Fruit fly (Drosophila melanogaster) whole organism, embryonic: Measurements from ENCODE around the gene trem.

Experiments
- Antp ChIP-seq: fragments of 200-800 bp; sonication (Bioruptor generic); optimal IDR thresholded peaks from 3 replicates; lab custom pipeline; 2016; ENCODE audit warnings: missing biosample characterization, missing genetic modification characterization
- CG10959 ChIP-seq: fragments of 200-800 bp; sonication (Bioruptor generic); IDR thresholded peaks from 2 replicates; pipeline ENCODE4 v1.3.6; 2022; ENCODE audit warnings: missing biosample characterization, missing genetic modification characterization
- CG13123 ChIP-seq: fragments of 200-800 bp; sonication (Bioruptor generic); optimal IDR thresholded peaks from 2 replicates; lab custom pipeline; 2016; ENCODE audit warnings: missing biosample characterization, missing genetic modification characterization
- CG13296 ChIP-seq: fragments of 200-800 bp; sonication (Bioruptor generic); optimal IDR thresholded peaks from 3 replicates; lab custom pipeline; 2018; ENCODE audit warnings: missing biosample characterization, mild to moderate bottlenecking, missing genetic modification characterization
- CG14441 ChIP-seq: fragments of 200-800 bp; sonication (Bioruptor generic); IDR thresholded peaks from 2 replicates; pipeline ENCODE4 v1.3.6; 2022; ENCODE audit warnings: missing biosample characterization, missing genetic modification characterization
- CG14965 ChIP-seq: fragments of 200-800 bp; sonication (Bioruptor generic); optimal IDR thresholded peaks from 2 replicates; lab custom pipeline; 2016; ENCODE audit warnings: missing biosample characterization, missing genetic modification characterization, borderline replicate concordance
- CG15011 ChIP-seq: fragments of 200-800 bp; sonication (Bioruptor generic); optimal IDR thresholded peaks from 3 replicates; lab custom pipeline; 2018; ENCODE audit warnings: missing biosample characterization, mild to moderate bottlenecking, missing genetic modification characterization
- CG15073 ChIP-seq: fragments of 200-800 bp; sonication (Bioruptor generic); optimal IDR thresholded peaks from 2 replicates; lab custom pipeline; 2016; ENCODE audit warnings: missing biosample characterization, missing genetic modification characterization
- CG1529 ChIP-seq: fragments of 200-800 bp; sonication (Bioruptor generic); optimal IDR thresholded peaks from 3 replicates; lab custom pipeline; 2018; ENCODE audit warnings: missing biosample characterization, missing genetic modification characterization
- CG1647 ChIP-seq: fragments of 200-800 bp; sonication (Bioruptor generic); optimal IDR thresholded peaks from 3 replicates; lab custom pipeline; 2016; ENCODE audit warnings: missing biosample characterization, missing genetic modification characterization
- CG17802 ChIP-seq: fragments of 200-800 bp; sonication (Bioruptor generic); optimal IDR thresholded peaks from 2 replicates; lab custom pipeline; 2018; ENCODE audit warnings: missing biosample characterization, mild to moderate bottlenecking, missing genetic modification characterization, moderate library complexity
- CG30431 ChIP-seq: fragments of 200-800 bp; sonication (Bioruptor generic); optimal IDR thresholded peaks from 2 replicates; lab custom pipeline; 2017; ENCODE audit warnings: missing biosample characterization, missing genetic modification characterization
- CG3281 ChIP-seq: fragments of 200-800 bp; sonication (Bioruptor generic); optimal IDR thresholded peaks from 3 replicates; lab custom pipeline; 2017; ENCODE audit warnings: missing biosample characterization, mild to moderate bottlenecking, missing genetic modification characterization
- CG33557 ChIP-seq: fragments of 200-800 bp; sonication (Bioruptor generic); optimal IDR thresholded peaks from 2 replicates; lab custom pipeline; 2019; ENCODE audit warnings: missing biosample characterization, mild to moderate bottlenecking, missing genetic modification characterization, moderate library complexity
- CG6854 ChIP-seq: fragments of 200-800 bp; sonication (Bioruptor generic); optimal IDR thresholded peaks from 3 replicates; lab custom pipeline; 2017; ENCODE audit warnings: missing biosample characterization, mild to moderate bottlenecking, missing genetic modification characterization
- CG7556 ChIP-seq: fragments of 200-800 bp; sonication (Bioruptor generic); optimal IDR thresholded peaks from 2 replicates; lab custom pipeline; 2017; ENCODE audit warnings: missing biosample characterization, mild to moderate bottlenecking, missing genetic modification characterization
- CG7745 ChIP-seq: fragments of 200-800 bp; sonication (Bioruptor generic); optimal IDR thresholded peaks from 2 replicates; lab custom pipeline; 2018; ENCODE audit warnings: missing biosample characterization, mild to moderate bottlenecking, missing genetic modification characterization, moderate library complexity
- CG8359 ChIP-seq: fragments of 200-800 bp; sonication (Bioruptor generic); optimal IDR thresholded peaks from 2 replicates; lab custom pipeline; 2017; ENCODE audit warnings: missing biosample characterization, mild to moderate bottlenecking, missing genetic modification characterization, borderline replicate concordance
- CG8478 ChIP-seq: fragments of >200 bp; optimal IDR thresholded peaks from 2 replicates; lab custom pipeline; 2018
- CG9609 ChIP-seq: fragments of 200-800 bp; sonication (Bioruptor generic); optimal IDR thresholded peaks from 3 replicates; lab custom pipeline; 2016; ENCODE audit warnings: missing biosample characterization, missing genetic modification characterization
- CG9876 ChIP-seq: fragments of 200-800 bp; sonication (Bioruptor generic); optimal IDR thresholded peaks from 2 replicates; lab custom pipeline; 2016; ENCODE audit warnings: missing biosample characterization, missing genetic modification characterization
- Camta ChIP-seq: fragments of 200-800 bp; sonication (Bioruptor generic); optimal IDR thresholded peaks from 2 replicates; lab custom pipeline; 2016; ENCODE audit warnings: missing biosample characterization, missing genetic modification characterization
- Dip2 ChIP-seq: fragments of 200-800 bp; sonication (Bioruptor generic); IDR thresholded peaks from 2 replicates; pipeline ENCODE4 v1.3.6; 2022; ENCODE audit warnings: missing biosample characterization, missing genetic modification characterization
- Dref ChIP-seq: fragments of 200-800 bp; sonication (Bioruptor generic); IDR thresholded peaks from 2 replicates; pipeline ENCODE4 v1.3.6; 2022; ENCODE audit warnings: missing biosample characterization, missing genetic modification characterization
- Drgx ChIP-seq: fragments of 200-800 bp; sonication (Bioruptor generic); IDR thresholded peaks from 2 replicates; pipeline ENCODE4 v1.3.6; 2022; ENCODE audit warnings: missing biosample characterization, missing genetic modification characterization
- Ets65A ChIP-seq: fragments of 200-800 bp; sonication (Bioruptor generic); peaks from one replicate; lab custom pipeline; 2016; ENCODE audit warnings: missing biosample characterization, missing genetic modification characterization
- HmgZ ChIP-seq: fragments of 200-800 bp; sonication (Bioruptor generic); optimal IDR thresholded peaks from 2 replicates; lab custom pipeline; 2018; ENCODE audit warnings: missing biosample characterization, mild to moderate bottlenecking, missing genetic modification characterization
- Hr51 ChIP-seq, 2 experiments: fragments of 200-800 bp; sonication (Bioruptor generic); optimal IDR thresholded peaks; 2 replicates in 1 of 2; 3 replicates in 1 of 2; lab custom pipeline; 2016 to 2018; ENCODE audit warnings: missing biosample characterization in 2 of 2, missing genetic modification characterization in 2 of 2, mild to moderate bottlenecking in 1 of 2, moderate library complexity in 1 of 2
- Oli ChIP-seq: fragments of 200-800 bp; sonication (Bioruptor generic); optimal IDR thresholded peaks from 2 replicates; lab custom pipeline; 2018; ENCODE audit warnings: missing biosample characterization, mild to moderate bottlenecking, missing genetic modification characterization, moderate library complexity
- Optix ChIP-seq: fragments of 200-800 bp; sonication (Bioruptor generic); IDR thresholded peaks from 3 replicates; pipeline ENCODE4 v1.3.6; 2022; ENCODE audit warnings: missing biosample characterization, missing genetic modification characterization
- Sin3A ChIP-seq: fragments of >200 bp; optimal IDR thresholded peaks from 2 replicates; lab custom pipeline; 2018
- YL-1 ChIP-seq: fragments of 200-800 bp; sonication (Bioruptor generic); optimal IDR thresholded peaks from 3 replicates; lab custom pipeline; 2017; ENCODE audit warnings: missing biosample characterization, mild to moderate bottlenecking, missing genetic modification characterization
- ash1 ChIP-seq: fragments of 200-800 bp; sonication (Bioruptor generic); optimal IDR thresholded peaks from 2 replicates; lab custom pipeline; 2018; ENCODE audit warnings: missing biosample characterization, mild to moderate bottlenecking, missing genetic modification characterization
- bbx ChIP-seq: fragments of 200-800 bp; sonication (Bioruptor generic); IDR thresholded peaks from 2 replicates; pipeline ENCODE4 v1.3.6; 2022; ENCODE audit warnings: missing biosample characterization, missing genetic modification characterization; ENCODE audit not compliant: partially characterized antibody
- bcd ChIP-seq: fragments of 200-800 bp; sonication (Bioruptor generic); optimal IDR thresholded peaks from 2 replicates; lab custom pipeline; 2017; ENCODE audit warnings: missing biosample characterization, mild to moderate bottlenecking, missing genetic modification characterization
- br ChIP-seq: fragments of >200 bp; optimal IDR thresholded peaks from 2 replicates; lab custom pipeline; 2017
- ci ChIP-seq: fragments of 200-800 bp; sonication (Bioruptor generic); IDR thresholded peaks from 3 replicates; pipeline ENCODE4 v1.3.6; 2022; ENCODE audit warnings: missing biosample characterization, missing genetic modification characterization
- crp ChIP-seq, 2 experiments: fragments of 200-800 bp; sonication (Bioruptor generic); optimal IDR thresholded peaks; 2 replicates in 1 of 2; 3 replicates in 1 of 2; lab custom pipeline; 2017; ENCODE audit warnings: missing biosample characterization in 2 of 2, missing genetic modification characterization in 2 of 2, mild to moderate bottlenecking in 1 of 2, moderate library complexity in 1 of 2
- cwo ChIP-seq: fragments of 200-800 bp; sonication (Bioruptor generic); optimal IDR thresholded peaks from 3 replicates; lab custom pipeline; 2017; ENCODE audit warnings: missing biosample characterization, missing genetic modification characterization, mild to moderate bottlenecking, moderate library complexity, missing genetic modification reagents
- dati ChIP-seq: fragments of 200-800 bp; sonication (Bioruptor generic); IDR thresholded peaks from 2 replicates; pipeline ENCODE4 v1.3.6; 2022; ENCODE audit warnings: missing biosample characterization, missing genetic modification characterization
- dm ChIP-seq: fragments of 200-800 bp; sonication (Bioruptor generic); optimal IDR thresholded peaks from 3 replicates; lab custom pipeline; 2016; ENCODE audit warnings: missing biosample characterization, missing genetic modification characterization
- ewg ChIP-seq: fragments of 200-800 bp; sonication (Bioruptor generic); optimal IDR thresholded peaks from 3 replicates; lab custom pipeline; 2017; ENCODE audit warnings: mild to moderate bottlenecking, missing biosample characterization, missing genetic modification reagents, missing genetic modification characterization
- fru ChIP-seq: fragments of >200 bp; optimal IDR thresholded peaks from 2 replicates; lab custom pipeline; 2017
- gcm ChIP-seq: fragments of 200-800 bp; sonication (Bioruptor generic); optimal IDR thresholded peaks from 2 replicates; lab custom pipeline; 2019; ENCODE audit warnings: missing biosample characterization, mild to moderate bottlenecking, missing genetic modification characterization, moderate library complexity
- lab ChIP-seq: fragments of 200-800 bp; sonication (Bioruptor generic); optimal IDR thresholded peaks from 3 replicates; lab custom pipeline; 2017; ENCODE audit warnings: missing biosample characterization, missing genetic modification characterization, mild to moderate bottlenecking, moderate library complexity, missing genetic modification reagents
- lbe ChIP-seq: fragments of 200-800 bp; sonication (Bioruptor generic); optimal IDR thresholded peaks from 2 replicates; lab custom pipeline; 2016; ENCODE audit warnings: missing biosample characterization, mild to moderate bottlenecking, missing genetic modification characterization
- nmo ChIP-seq: fragments of 200-800 bp; sonication (Bioruptor generic); optimal IDR thresholded peaks from 2 replicates; lab custom pipeline; 2018; ENCODE audit warnings: missing biosample characterization, mild to moderate bottlenecking, missing genetic modification characterization, moderate library complexity
- sc ChIP-seq, 3 experiments: fragments of >200 bp in 2 of 3; fragments of 200-800 bp in 1 of 3; sonication (Bioruptor generic) in 1 of 3; optimal IDR thresholded peaks; 2 replicates in 2 of 3; 3 replicates in 1 of 3; lab custom pipeline; 2017; ENCODE audit warnings: mild to moderate bottlenecking in 1 of 3, missing biosample characterization in 1 of 3, missing genetic modification characterization in 1 of 3, missing genetic modification reagents in 1 of 3
- sens-2 ChIP-seq: fragments of 200-800 bp; sonication (Bioruptor generic); IDR thresholded peaks from 2 replicates; pipeline ENCODE4 v1.3.6; 2022; ENCODE audit warnings: missing biosample characterization, missing genetic modification characterization
- tup ChIP-seq: fragments of 200-800 bp; sonication (Bioruptor generic); optimal IDR thresholded peaks from 2 replicates; lab custom pipeline; 2016; ENCODE audit warnings: missing biosample characterization, mild to moderate bottlenecking, missing genetic modification characterization, moderate library complexity
- vnd ChIP-seq: fragments of 200-800 bp; sonication (Bioruptor generic); IDR thresholded peaks from 3 replicates; pipeline ENCODE4 v1.3.6; 2022; ENCODE audit warnings: missing biosample characterization, missing genetic modification characterization; ENCODE audit not compliant: partially characterized antibody

trem gene

DNA sequence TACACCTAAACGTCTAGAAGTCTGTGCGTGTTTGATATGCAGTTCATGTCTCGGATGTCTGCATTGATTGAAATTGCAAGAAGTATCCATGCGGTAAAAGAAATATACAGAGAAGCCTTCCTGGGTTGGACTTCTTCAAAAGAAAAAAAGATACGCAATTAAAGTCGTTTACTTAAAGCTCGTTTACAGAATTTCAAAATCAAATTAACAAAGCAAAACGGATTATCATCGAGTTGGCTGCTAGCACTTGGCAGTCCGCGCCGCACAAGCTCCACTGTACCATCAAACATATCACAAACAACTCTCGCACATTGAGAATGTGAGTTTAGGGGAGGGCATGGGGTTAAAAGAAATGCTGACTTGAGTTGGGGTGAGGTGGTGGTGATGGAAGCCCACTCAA lies 32.7 kb downstream of the trem start (continued):
- TF ChIP-seq CG8359 (peak; percentile 38), CG7745 (tag; lab: Kevin White, UChicago) (no peak), Camta (GFP tag; lab: Kevin White, UChicago) (peak; percentile 60), CG9876 (GFP tag; lab: Kevin White, UChicago) (peak; percentile 64), bbx (GFP tag; lab: Robert Waterston, UW) (no peak), CG14441 (GFP tag; lab: Robert Waterston, UW) (peak; percentile 47; the same call in 1 of the 2 replicates), Dip2 (GFP tag; lab: Robert Waterston, UW) (no peak), CG7556 (peak; percentile 70), vnd (GFP tag; lab: Robert Waterston, UW) (no peak), Antp (GFP tag; lab: Kevin White, UChicago) (peak; percentile 84), cwo (GFP tag; lab: Kevin White, UChicago) (no peak), Optix (GFP tag; lab: Robert Waterston, UW) (peak; percentile 88), CG8478 (lab: Kevin White, UChicago) (no peak), CG13123 (peak; percentile 28), ci (peak; percentile 93), CG6854 (GFP tag; lab: Kevin White, UChicago) (no peak), Hr51 (GFP tag; optimal IDR thresholded peaks at IDR 0.05; lab: Kevin White, UChicago) (peak in 1 of 2 experiments; percentile 68), CG30431 (peak; percentile 75), sc (optimal IDR thresholded peaks at IDR 0.05; lab: Kevin White, UChicago) (no peak), sc (GFP tag; optimal IDR thresholded peaks at IDR 0.05; lab: Kevin White, UChicago) (peak; percentile 70), lbe (GFP tag; lab: Kevin White, UChicago) (no peak), ash1 (GFP tag; lab: Kevin White, UChicago) (no peak), ewg (peak; percentile 67), Drgx (peak; percentile 72), CG9609 (GFP tag; lab: Kevin White, UChicago) (peak; percentile 70), lab (GFP tag; lab: Kevin White, UChicago) (peak; percentile 75), YL-1 (GFP tag; lab: Kevin White, UChicago) (no peak), CG10959 (peak; percentile 83), fru (no peak), tup (GFP tag; lab: Kevin White, UChicago) (peak; percentile 35), CG14965 (GFP tag; lab: Kevin White, UChicago) (no peak), CG17802 (peak; percentile 65), crp (GFP tag; optimal IDR thresholded peaks at IDR 0.05; lab: Kevin White, UChicago) (no peak), HmgZ (tag; lab: Kevin White, UChicago) (peak; percentile 16), CG15011 (peak; percentile 3), CG13296 (GFP tag; lab: Kevin White, UChicago) (no peak), CG1529 (GFP tag; lab: Kevin White, UChicago) (peak; percentile 79), Sin3A (no peak), sens-2 (GFP tag; lab: Robert Waterston, UW) (peak; percentile 46; the same call in 1 of the 2 replicates), Ets65A (GFP tag; lab: Kevin White, UChicago) (peak; percentile 95), dati (GFP tag; lab: Robert Waterston, UW) (no peak), Oli (tag; lab: Kevin White, UChicago) (peak; percentile 84), Dref (GFP tag; lab: Robert Waterston, UW) (no peak), dm (GFP tag; lab: Kevin White, UChicago) (peak; percentile 44), CG3281 (GFP tag; lab: Kevin White, UChicago) (peak; percentile 14), bcd (GFP tag; lab: Kevin White, UChicago) (peak; percentile 60), nmo (GFP tag; lab: Kevin White, UChicago) (peak; percentile 74), CG1647 (GFP tag; lab: Kevin White, UChicago) (peak; percentile 38), CG33557 (GFP tag; lab: Kevin White, UChicago) (peak; percentile 73), CG15073 (GFP tag; lab: Kevin White, UChicago) (no peak), gcm (GFP tag; lab: Kevin White, UChicago) (peak; percentile 61), br (lab: Kevin White, UChicago) (no peak)
